Worm (Caenorhabditis elegans) whole organism, early embryonic: ENCODE results near the gene msd-4.

ENCODE experiments used
- F13C5.2 ChIP-seq: sonication (generic microtip); optimal IDR thresholded peaks from 2 replicates; lab custom pipeline; 2017; ENCODE audit warnings: mild to moderate bottlenecking, missing genetic modification characterization, inconsistent platforms, missing compliant biosample characterization
- ceh-13 ChIP-seq: fragments of 200-800 bp; sonication (Bioruptor generic); optimal IDR thresholded peaks from 2 replicates; lab custom pipeline; 2018; ENCODE audit warnings: mild to moderate bottlenecking, missing genetic modification characterization, missing compliant biosample characterization
- ceh-36 ChIP-seq: sonication (generic microtip); optimal IDR thresholded peaks from 2 replicates; lab custom pipeline; 2016; ENCODE audit warnings: missing genetic modification characterization, inconsistent platforms, missing compliant biosample characterization
- flt-1 ChIP-seq: fragments of 200-800 bp; sonication (Bioruptor generic); IDR thresholded peaks from 2 replicates; pipeline ENCODE4 v1.3.6; 2022; ENCODE audit warnings: missing genetic modification characterization, missing compliant biosample characterization
- hmg-4 ChIP-seq: fragments of 200-800 bp; sonication (Bioruptor generic); optimal IDR thresholded peaks from 2 replicates; lab custom pipeline; 2018; ENCODE audit warnings: mild to moderate bottlenecking, missing genetic modification characterization, missing compliant biosample characterization

DNA sequence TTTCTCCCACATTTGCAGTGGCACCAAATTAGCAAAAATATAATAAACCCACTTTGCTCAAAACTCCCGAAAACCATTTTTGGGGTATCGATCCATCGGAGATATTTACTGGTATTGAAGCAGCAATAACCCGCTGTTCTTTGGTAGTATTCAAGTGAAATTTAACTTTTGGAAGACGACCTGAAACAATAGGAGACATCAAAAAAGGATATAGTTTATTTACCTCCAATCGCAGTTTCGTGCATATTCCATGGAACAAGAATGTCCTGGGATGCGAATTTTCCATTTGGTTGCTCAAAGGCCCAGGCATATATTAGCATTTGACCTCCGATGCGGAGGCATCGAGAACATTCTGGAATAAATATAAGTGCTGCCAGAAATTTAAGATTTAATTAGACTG is 4.9 kb upstream of the msd-4 start:
- TF ChIP-seq hmg-4 (GFP tag; lab: Kevin White, UChicago): no peak
- TF ChIP-seq flt-1 (GFP tag; lab: Robert Waterston, UW): no peak
- no peak for TF ChIP-seq F13C5.2 (tag; lab: Kevin White, UChicago)
- no peak for TF ChIP-seq ceh-36 (tag; lab: Kevin White, UChicago)
- TF ChIP-seq ceh-13 (GFP tag; lab: Kevin White, UChicago): no peak
